Fruit fly (Drosophila melanogaster) whole organism, embryonic: Measurements from ENCODE around the gene AOX1.

Experiments
- CG12299 ChIP-seq: fragments of 200-800 bp; sonication (Bioruptor generic); optimal IDR thresholded peaks from 2 replicates; lab custom pipeline; 2018; ENCODE audit warnings: missing biosample characterization, mild to moderate bottlenecking, missing genetic modification characterization
- CG12744 ChIP-seq: fragments of 200-800 bp; sonication (Bioruptor generic); optimal IDR thresholded peaks from 2 replicates; lab custom pipeline; 2016; ENCODE audit warnings: missing biosample characterization, missing genetic modification characterization
- CG4707 ChIP-seq: fragments of 200-800 bp; sonication (Bioruptor generic); optimal IDR thresholded peaks from 2 replicates; lab custom pipeline; 2018; ENCODE audit warnings: missing biosample characterization, mild to moderate bottlenecking, missing genetic modification characterization, moderate library complexity
- CG8944 ChIP-seq: fragments of 200-800 bp; sonication (Bioruptor generic); optimal IDR thresholded peaks from 3 replicates; lab custom pipeline; 2016; ENCODE audit warnings: missing biosample characterization, missing genetic modification characterization
- Lim3 ChIP-seq: fragments of 200-800 bp; sonication (Bioruptor generic); IDR thresholded peaks from 2 replicates; pipeline ENCODE4 v1.3.6; 2022; ENCODE audit warnings: missing biosample characterization, missing genetic modification characterization
- bbx ChIP-seq: fragments of 200-800 bp; sonication (Bioruptor generic); IDR thresholded peaks from 2 replicates; pipeline ENCODE4 v1.3.6; 2022; ENCODE audit warnings: missing biosample characterization, missing genetic modification characterization; ENCODE audit not compliant: partially characterized antibody
- nau ChIP-seq: fragments of 200-800 bp; sonication (Bioruptor generic); optimal IDR thresholded peaks from 3 replicates; lab custom pipeline; 2017; ENCODE audit warnings: missing biosample characterization, mild to moderate bottlenecking, missing genetic modification characterization, missing genetic modification reagents
- odd ChIP-seq: fragments of 200-800 bp; sonication (Bioruptor generic); optimal IDR thresholded peaks from 2 replicates; lab custom pipeline; 2017; ENCODE audit warnings: missing biosample characterization, mild to moderate bottlenecking, missing genetic modification characterization
- psq ChIP-seq: fragments of 200-800 bp; sonication (Bioruptor generic); optimal IDR thresholded peaks from 2 replicates; lab custom pipeline; 2017; ENCODE audit warnings: missing biosample characterization, missing genetic modification characterization
- pzg ChIP-seq: fragments of 200-800 bp; sonication (Bioruptor generic); optimal IDR thresholded peaks from 3 replicates; lab custom pipeline; 2018; ENCODE audit warnings: missing biosample characterization, mild to moderate bottlenecking, missing genetic modification characterization, moderate library complexity
- sug ChIP-seq: fragments of 200-800 bp; optimal IDR thresholded peaks from 2 replicates; lab custom pipeline; 2019; ENCODE audit warnings: missing biosample characterization, mild to moderate bottlenecking, missing genetic modification characterization, moderate library complexity
- usp ChIP-seq: fragments of >200 bp; optimal IDR thresholded peaks from 2 replicates; lab custom pipeline; 2017; ENCODE audit warnings: missing biosample characterization, missing genetic modification characterization
- yki ChIP-seq: fragments of >200 bp; optimal IDR thresholded peaks from 3 replicates; lab custom pipeline; 2018

- TF ChIP-seq bbx (GFP tag; lab: Robert Waterston, UW) = no peak
- TF ChIP-seq psq (GFP tag; lab: Kevin White, UChicago) = no peak
- TF ChIP-seq pzg (GFP tag; lab: Kevin White, UChicago) = no peak
- no peak for TF ChIP-seq sug (tag; lab: Kevin White, UChicago)
- TF ChIP-seq odd (GFP tag; lab: Kevin White, UChicago) = no peak
- no peak for TF ChIP-seq CG12299 (tag; lab: Kevin White, UChicago)
- TF ChIP-seq nau (GFP tag; lab: Kevin White, UChicago) = no peak
- no peak for TF ChIP-seq Lim3
- TF ChIP-seq CG8944 = no peak
- no peak for TF ChIP-seq CG4707 (GFP tag; lab: Kevin White, UChicago)
- no peak for TF ChIP-seq usp (GFP tag; lab: Kevin White, UChicago)
- no peak for TF ChIP-seq yki (lab: Kevin White, UChicago)
- TF ChIP-seq CG12744 (GFP tag; lab: Kevin White, UChicago) = no peak
Observed at dm6 chr3R:15482858-15483257, 54.2 kb downstream of the AOX1 start, which contains the start of gene Rh6.
